Fruit fly (Drosophila melanogaster) S2 (cell line): Measurements from ENCODE around the gene cad.

Experiments used
- CG8478 ChIP-seq: fragments of >200 bp; optimal IDR thresholded peaks from 2 replicates; lab custom pipeline; 2018
- CTCF ChIP-seq, 2 experiments: fragments of >200 bp; optimal IDR thresholded peaks; 2 replicates each; lab custom pipeline; 2018

- no peak for TF ChIP-seq CG8478
- TF ChIP-seq CTCF (optimal IDR thresholded peaks at IDR 0.05; lab: Kevin White, UChicago), result peak in 1 of 2 experiments; percentile 0
These were observed 51.5 kb downstream of the cad start for dm6 chr2L:20822025-20822371.
